Worm (Caenorhabditis elegans): ENCODE measurements around the gene srh-297.

srh-297 gene

ce11 chrII:3244758-3245157 lies 14.4 kb upstream of the srh-297 start:
- TF ChIP-seq nhr-43 (tag; optimal IDR thresholded peaks at IDR 0.05; ENCODE audit: poor library complexity, severe bottlenecking) (no peak), elt-2 (tag; optimal IDR thresholded peaks at IDR 0.05) (peak; percentile 50), nhr-77 (tag; optimal IDR thresholded peaks at IDR 0.05) (peak; percentile 54), fos-1 (tag; optimal IDR thresholded peaks at IDR 0.05) (peak; percentile 9)

ce11 chrII:3244070-3244469 lies 13.7 kb upstream of the srh-297 start, which contains the start of gene C17F4.12:
C17F4.12 (minus strand) TSS chrII:3244170.
- TF ChIP-seq daf-12 (tag; optimal IDR thresholded peaks at IDR 0.05), result no peak

ce11 chrII:3241842-3242241 lies 11.5 kb upstream of the srh-297 start:
- TF ChIP-seq pha-4 (tag; optimal IDR thresholded peaks at IDR 0.05) (no peak), elt-3 (tag; optimal IDR thresholded peaks at IDR 0.05) (peak in 1 of 3 experiments; percentile 27), nhr-23 (tag; optimal IDR thresholded peaks at IDR 0.05) (peak; percentile 35)

- TF ChIP-seq mdl-1 (tag; optimal IDR thresholded peaks at IDR 0.05) (no peak), unc-62 (GFP tag; optimal IDR thresholded peaks at IDR 0.05) (no peak), nhr-237 (tag; optimal IDR thresholded peaks at IDR 0.05) (no peak), pqm-1 (tag; optimal IDR thresholded peaks at IDR 0.05) (no peak), nhr-67 (tag; optimal IDR thresholded peaks at IDR 0.05) (no peak), tbx-2 (tag; optimal IDR thresholded peaks at IDR 0.05) (no peak), ama-1 (optimal IDR thresholded peaks at IDR 0.05) (no peak), ZK546.5 (tag; optimal IDR thresholded peaks at IDR 0.05) (no peak), lsy-12 (tag; optimal IDR thresholded peaks at IDR 0.05) (no peak), R02D3.7 (tag; optimal IDR thresholded peaks at IDR 0.05) (no peak), mml-1 (tag; optimal IDR thresholded peaks at IDR 0.05) (no peak), fos-1 (tag; optimal IDR thresholded peaks at IDR 0.05) (no peak), fkh-10 (GFP tag; optimal IDR thresholded peaks at IDR 0.05) (no peak), nhr-11 (tag; optimal IDR thresholded peaks at IDR 0.05) (no peak), zag-1 (tag; optimal IDR thresholded peaks at IDR 0.05) (no peak), skn-1 (tag; optimal IDR thresholded peaks at IDR 0.05) (no peak), jun-1 (tag; optimal IDR thresholded peaks at IDR 0.05) (no peak), snpc-4 (tag; optimal IDR thresholded peaks at IDR 0.05) (no peak), aly-2 (tag; optimal IDR thresholded peaks at IDR 0.05) (no peak)
Measured at ce11 chrII:3240207-3240606, 9.9 kb upstream of the srh-297 start, which contains the start of gene C17F4.3. C17F4.3 (plus strand) TSS chrII:3240507.

- no peak for TF ChIP-seq ceh-9 (tag; optimal IDR thresholded peaks at IDR 0.05)
- no peak for TF ChIP-seq nhr-12 (tag; optimal IDR thresholded peaks at IDR 0.05)
- TF ChIP-seq egl-27 (tag; optimal IDR thresholded peaks at IDR 0.05), result no peak
- no peak for TF ChIP-seq pqm-1 (tag; optimal IDR thresholded peaks at IDR 0.05)
- TF ChIP-seq mdl-1 (tag; optimal IDR thresholded peaks at IDR 0.05), result no peak
- TF ChIP-seq ZK546.5 (tag; optimal IDR thresholded peaks at IDR 0.05), result no peak
- no peak for TF ChIP-seq nhr-76 (tag; optimal IDR thresholded peaks at IDR 0.05)
- no peak for TF ChIP-seq eor-1 (tag; optimal IDR thresholded peaks at IDR 0.05)
- no peak for TF ChIP-seq daf-12 (tag; optimal IDR thresholded peaks at IDR 0.05)
- TF ChIP-seq mml-1 (tag; optimal IDR thresholded peaks at IDR 0.05), result no peak
- no peak for TF ChIP-seq fkh-2 (tag; optimal IDR thresholded peaks at IDR 0.05)
- TF ChIP-seq lin-15B (tag; optimal IDR thresholded peaks at IDR 0.05), result no peak
- no peak for TF ChIP-seq nhr-23 (tag; optimal IDR thresholded peaks at IDR 0.05)
- TF ChIP-seq skn-1 (tag; optimal IDR thresholded peaks at IDR 0.05), result no peak
- TF ChIP-seq elt-2 (tag; optimal IDR thresholded peaks at IDR 0.05), result no peak
Measured at ce11 chrII:3237038-3237521, 6.8 kb upstream of the srh-297 start, which contains the start of the genes srz-67 and C17F4.11. srz-67 (minus strand) TSS chrII:3237138. C17F4.11 (plus strand) TSS chrII:3237471.

- no peak for TF ChIP-seq lsy-12 (tag; optimal IDR thresholded peaks at IDR 0.05)
- TF ChIP-seq ztf-4 (tag; optimal IDR thresholded peaks at IDR 0.05), result no peak
- no peak for TF ChIP-seq nhr-67 (tag; optimal IDR thresholded peaks at IDR 0.05)
- no peak for TF ChIP-seq aly-2 (tag; optimal IDR thresholded peaks at IDR 0.05)
- no peak for TF ChIP-seq egl-5 (tag; optimal IDR thresholded peaks at IDR 0.05)
- TF ChIP-seq ceh-82 (tag; optimal IDR thresholded peaks at IDR 0.05), result no peak
- TF ChIP-seq elt-3 (tag; optimal IDR thresholded peaks at IDR 0.05), result no peak
Measured at ce11 chrII:3234725-3235124, 4.4 kb upstream of the srh-297 start, which contains the start of gene C17F4.8. C17F4.8 (minus strand) TSS chrII:3234825.

Data from whole organism, L3 larva.